Fruit fly (Drosophila melanogaster) whole organism, embryonic: ENCODE measurements around the gene CG8944.

Experiments used
- CG10979 ChIP-seq: fragments of 200-800 bp; sonication (Bioruptor generic); optimal IDR thresholded peaks from 2 replicates; lab custom pipeline; 2018; ENCODE audit warnings: missing biosample characterization, mild to moderate bottlenecking, missing genetic modification characterization, moderate library complexity
- CG17186 ChIP-seq: fragments of 200-800 bp; sonication (Bioruptor generic); optimal IDR thresholded peaks from 3 replicates; lab custom pipeline; 2017; ENCODE audit warnings: missing biosample characterization, missing genetic modification reagents, missing genetic modification characterization
- CG17361 ChIP-seq: fragments of 200-800 bp; sonication (Bioruptor generic); IDR thresholded peaks from 3 replicates; pipeline ENCODE4 v1.3.6; 2022; ENCODE audit warnings: missing biosample characterization, missing genetic modification characterization
- Sin3A ChIP-seq: fragments of >200 bp; optimal IDR thresholded peaks from 2 replicates; lab custom pipeline; 2018
- pan ChIP-seq, 4 experiments: fragments of >200 bp in 3 of 4; fragments of 200-800 bp in 1 of 4; sonication (Bioruptor generic) in 1 of 4; optimal IDR thresholded peaks in 3 of 4; IDR thresholded peaks in 1 of 4; 2 replicates each; pipeline versions ENCODE4 v1.3.6 to Lab custom; 2017 to 2022; ENCODE audit warnings: missing biosample characterization in 2 of 4, missing genetic modification characterization in 2 of 4, mixed read lengths in 1 of 4

- no peak for TF ChIP-seq CG10979 (tag; lab: Kevin White, UChicago)
- TF ChIP-seq CG17361 (GFP tag; lab: Robert Waterston, UW): 0 out of 3 replicates have a peak, but pooled peaks have one; percentile 36
- TF ChIP-seq CG17186: no peak
- peak; percentile 23 for TF ChIP-seq Sin3A (lab: Kevin White, UChicago)
- no peak for TF ChIP-seq pan (optimal IDR thresholded peaks at IDR 0.05; lab: Kevin White, UChicago)
- TF ChIP-seq pan (GFP tag; optimal IDR thresholded peaks at IDR 0.05 in 1 of 2, IDR thresholded peaks at IDR 0.05 in 1 of 2): no peak
Observed at dm6 chrX:15709984-15710750, 35.9 kb downstream of the CG8944 start, which contains the start of the genes CG9281 and CG15601.
